Worm (Caenorhabditis elegans): Measurements from ENCODE around the gene oac-59.

DNA sequence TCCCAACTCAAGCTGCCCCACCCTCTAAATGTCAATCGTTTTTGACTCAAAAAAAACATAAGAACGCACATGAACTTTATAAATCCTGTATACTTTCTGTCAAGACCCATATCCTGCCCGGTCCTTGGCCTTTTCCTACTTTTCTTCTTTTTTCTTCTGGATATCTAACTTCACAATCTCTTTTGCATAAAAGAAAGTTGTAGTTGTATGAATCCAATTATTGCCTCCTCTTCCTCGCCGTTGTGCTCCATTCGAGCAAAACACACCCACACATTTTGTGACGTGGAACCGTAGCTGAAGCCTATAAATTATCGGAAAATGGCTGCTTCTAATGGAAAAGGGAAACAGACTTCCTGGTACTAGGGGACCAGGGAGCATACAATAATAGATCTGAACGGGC, 49.2 kb upstream of the oac-59 start:
- TF ChIP-seq T22C8.4 (GFP tag; IDR thresholded peaks at IDR 0.05) (no peak), klf-2 (GFP tag; conservative IDR thresholded peaks at IDR 0.05) (no peak), tab-1 (GFP tag; IDR thresholded peaks at IDR 0.05) (no peak), flt-1 (GFP tag; IDR thresholded peaks at IDR 0.05) (no peak)
